Worm (Caenorhabditis elegans): ENCODE data around the gene lido-18.

The lido-18 gene

DNA sequence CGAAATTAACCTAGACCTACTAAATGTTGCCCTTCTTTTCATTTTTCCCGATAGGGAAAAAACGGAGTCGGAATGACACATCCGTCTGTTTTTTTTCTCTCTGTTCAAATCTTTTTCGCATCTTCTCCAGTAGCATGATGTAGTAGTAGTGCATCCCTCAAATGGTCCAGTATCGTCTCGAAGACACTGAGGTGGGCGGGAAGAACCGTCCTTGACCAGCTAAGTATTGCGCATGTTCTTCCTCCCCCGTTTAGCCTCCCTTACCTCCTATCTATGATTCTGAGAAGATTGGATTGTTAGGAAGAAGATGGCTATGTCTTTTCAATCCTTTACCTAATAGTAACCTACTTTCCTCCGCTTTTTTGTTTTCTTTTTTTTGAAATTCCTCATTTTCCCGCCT is 39.2 kb upstream of the lido-18 start:
- TF ChIP-seq pha-4 (tag; optimal IDR thresholded peaks at IDR 0.05) (no peak), elt-1 (tag; optimal IDR thresholded peaks at IDR 0.05; ENCODE audit: borderline replicate concordance, insufficient read depth) (peak; percentile 32), ham-2 (GFP tag; optimal IDR thresholded peaks at IDR 0.05) (peak; percentile 38), sptf-1 (tag; optimal IDR thresholded peaks at IDR 0.05) (no peak)

DNA sequence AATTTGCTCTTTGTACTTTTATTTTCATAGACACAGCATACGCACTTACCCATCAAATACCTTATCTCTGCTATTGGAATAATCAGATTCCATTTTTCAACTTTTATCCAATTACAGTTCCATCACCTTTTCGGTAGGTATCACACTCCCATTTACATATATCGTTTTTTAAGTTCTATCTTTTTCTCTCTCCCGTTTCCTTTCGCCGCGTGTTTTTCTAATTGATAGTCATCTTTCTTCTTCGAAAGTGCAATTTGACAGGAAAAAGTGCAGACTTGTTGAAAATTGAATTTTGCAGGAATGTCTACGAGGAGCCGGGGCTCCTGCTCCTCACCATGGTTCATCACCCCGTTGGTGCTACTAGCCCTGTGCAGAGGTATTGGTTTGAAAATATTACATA is 37.0 kb upstream of the lido-18 start, which contains the start of gene fbn-1:
fbn-1 (plus strand) TSS at position 301 of the 400 bp plus-strand sequence.
- TF ChIP-seq nhr-237 (tag; optimal IDR thresholded peaks at IDR 0.05) (no peak), lsy-2 (tag; optimal IDR thresholded peaks at IDR 0.05) (no peak), ceh-43 (GFP tag; optimal IDR thresholded peaks at IDR 0.05) (no peak), hlh-1 (tag; optimal IDR thresholded peaks at IDR 0.05) (no peak)

DNA sequence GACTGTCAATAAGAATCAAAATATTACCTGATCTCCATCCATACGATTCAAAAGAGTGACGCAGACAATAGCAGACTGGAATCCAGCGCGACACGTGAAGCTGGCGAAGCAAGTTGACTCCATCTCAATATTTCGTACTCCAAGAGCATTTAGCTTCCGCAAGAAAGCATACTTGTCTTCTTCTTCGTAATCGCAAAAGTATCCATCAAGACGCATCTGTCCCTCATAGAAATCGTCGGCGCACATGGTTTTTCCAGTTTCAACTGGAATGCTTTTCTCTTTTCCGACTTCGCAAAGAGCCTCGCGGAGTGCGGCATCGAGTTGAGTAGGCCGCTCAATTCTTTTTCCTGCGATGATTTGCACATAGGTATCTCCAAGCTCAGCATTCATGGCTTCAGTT is 20.7 kb upstream of the lido-18 start:
- TF ChIP-seq cnd-1 (tag; optimal IDR thresholded peaks at IDR 0.05) = no peak

DNA sequence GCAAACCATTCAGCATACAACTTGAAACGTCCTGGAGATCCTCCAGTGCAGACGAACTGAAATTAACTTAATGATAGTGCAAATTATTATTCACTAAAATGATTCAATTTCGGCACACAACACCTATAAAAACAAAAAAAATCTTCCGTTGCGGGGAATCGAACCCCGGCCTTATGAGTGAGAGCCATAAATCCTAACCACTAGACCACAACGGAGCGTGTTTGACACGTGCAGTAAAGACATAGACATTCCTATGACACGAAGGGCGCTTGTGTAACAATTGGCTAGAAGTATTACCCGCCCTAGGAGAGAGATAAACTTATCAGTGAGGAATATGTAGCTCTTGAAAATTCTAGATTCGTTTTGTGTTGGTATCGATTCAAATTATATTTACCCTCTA is 20.1 kb upstream of the lido-18 start:
- TF ChIP-seq unc-120 (tag; optimal IDR thresholded peaks at IDR 0.05; ENCODE audit: poor library complexity, severe bottlenecking) (peak; percentile 61), lin-13 (tag; optimal IDR thresholded peaks at IDR 0.05) (peak; percentile 20), flh-1 (GFP tag; optimal IDR thresholded peaks at IDR 0.05) (peak; percentile 61), cnd-1 (tag; optimal IDR thresholded peaks at IDR 0.05) (peak; percentile 63), M03D4.4 (tag; optimal IDR thresholded peaks at IDR 0.05) (peak; percentile 71), ceh-43 (GFP tag; optimal IDR thresholded peaks at IDR 0.05) (no peak), drap-1 (GFP tag; optimal IDR thresholded peaks at IDR 0.05) (peak; percentile 63), sptf-1 (tag; optimal IDR thresholded peaks at IDR 0.05) (peak; percentile 76), lsy-2 (tag; optimal IDR thresholded peaks at IDR 0.05) (no peak), ceh-83 (GFP tag; optimal IDR thresholded peaks at IDR 0.05) (peak; percentile 83), mls-2 (tag; optimal IDR thresholded peaks at IDR 0.05) (peak; percentile 65), lin-32 (GFP tag; optimal IDR thresholded peaks at IDR 0.05) (peak; percentile 35), sem-2 (GFP tag; optimal IDR thresholded peaks at IDR 0.05) (peak; percentile 51), mep-1 (tag; optimal IDR thresholded peaks at IDR 0.05) (no peak), mab-5 (tag; optimal IDR thresholded peaks at IDR 0.05) (no peak), tbx-8 (GFP tag; optimal IDR thresholded peaks at IDR 0.05) (peak; percentile 9)

DNA sequence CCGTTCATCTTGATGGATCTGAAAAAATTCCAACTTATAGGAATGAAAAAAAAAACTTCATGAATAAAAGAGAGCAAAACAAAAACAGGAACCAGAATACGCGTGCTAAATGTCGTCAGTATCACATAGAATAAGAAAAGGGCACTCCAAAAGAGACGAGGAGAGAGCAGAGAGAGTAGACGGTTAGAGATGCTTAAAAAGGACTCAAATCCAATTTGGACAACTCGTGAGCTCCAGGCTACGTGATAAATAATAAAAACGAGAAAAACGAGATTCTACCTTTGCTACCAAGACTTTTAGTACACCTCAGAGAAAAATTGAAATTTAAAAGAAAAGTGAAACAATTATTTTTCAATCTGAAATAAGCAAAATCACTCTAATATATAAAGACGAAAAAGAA is 19.0 kb upstream of the lido-18 start, which contains the start of gene upp-1:
upp-1 (minus strand) TSS at position 18 of the 400 bp plus-strand sequence.
- no peak for TF ChIP-seq lin-13 (tag; optimal IDR thresholded peaks at IDR 0.05)
- TF ChIP-seq ces-1 (GFP tag; optimal IDR thresholded peaks at IDR 0.05) = no peak
- no peak for TF ChIP-seq ceh-83 (GFP tag; optimal IDR thresholded peaks at IDR 0.05)
- no peak for TF ChIP-seq nhr-76 (tag; optimal IDR thresholded peaks at IDR 0.05)

DNA sequence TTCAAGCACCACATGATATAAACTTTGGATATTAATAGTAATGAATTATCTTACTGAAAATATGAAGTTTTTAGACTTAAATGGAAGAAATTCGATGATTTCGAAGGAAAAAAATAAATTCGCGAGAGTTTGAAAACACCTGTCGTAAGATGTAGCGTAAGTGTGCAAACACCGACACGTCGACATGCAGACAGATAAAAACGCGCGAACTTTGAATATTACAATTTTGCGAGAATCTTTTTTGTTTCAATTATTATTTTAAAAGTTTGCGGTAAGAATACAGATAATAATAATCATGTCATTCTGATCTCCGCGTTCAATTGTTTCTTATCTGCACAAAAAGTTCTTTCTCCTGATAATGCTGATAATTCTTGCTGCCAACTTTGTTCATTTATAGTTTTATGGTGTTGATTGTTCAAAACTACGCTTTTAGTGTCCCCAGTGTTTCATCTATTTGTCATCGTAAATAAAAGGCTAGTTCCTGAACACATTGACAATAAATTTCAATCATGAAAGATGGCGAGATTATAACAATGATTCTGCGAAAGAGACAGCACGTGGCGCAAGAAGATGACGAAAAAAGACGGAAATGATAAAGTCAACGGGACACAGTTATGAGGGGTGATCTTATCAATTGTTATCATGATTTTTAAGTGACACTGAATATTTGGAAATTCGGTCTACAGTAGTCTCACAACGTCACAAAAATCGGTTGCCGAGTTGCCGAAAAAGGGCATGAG is 18.0 kb upstream of the lido-18 start:
- TF ChIP-seq ceh-83 (GFP tag; optimal IDR thresholded peaks at IDR 0.05) = no peak
- peak; percentile 51 for TF ChIP-seq unc-62 (GFP tag; optimal IDR thresholded peaks at IDR 0.05)
- TF ChIP-seq nhr-12 (tag; optimal IDR thresholded peaks at IDR 0.05) = no peak
- TF ChIP-seq pha-4 (tag; optimal IDR thresholded peaks at IDR 0.05) = no peak
- TF ChIP-seq tbx-8 (GFP tag; optimal IDR thresholded peaks at IDR 0.05) = no peak
- peak; percentile 13 for TF ChIP-seq elt-1 (tag; optimal IDR thresholded peaks at IDR 0.05; ENCODE audit: borderline replicate concordance, insufficient read depth)
- no peak for TF ChIP-seq zip-8 (tag; optimal IDR thresholded peaks at IDR 0.05)
- TF ChIP-seq elt-3 (tag; optimal IDR thresholded peaks at IDR 0.05) = peak; percentile 51
- no peak for TF ChIP-seq M03D4.4 (tag; optimal IDR thresholded peaks at IDR 0.05)
- no peak for TF ChIP-seq nhr-76 (tag; optimal IDR thresholded peaks at IDR 0.05)

DNA sequence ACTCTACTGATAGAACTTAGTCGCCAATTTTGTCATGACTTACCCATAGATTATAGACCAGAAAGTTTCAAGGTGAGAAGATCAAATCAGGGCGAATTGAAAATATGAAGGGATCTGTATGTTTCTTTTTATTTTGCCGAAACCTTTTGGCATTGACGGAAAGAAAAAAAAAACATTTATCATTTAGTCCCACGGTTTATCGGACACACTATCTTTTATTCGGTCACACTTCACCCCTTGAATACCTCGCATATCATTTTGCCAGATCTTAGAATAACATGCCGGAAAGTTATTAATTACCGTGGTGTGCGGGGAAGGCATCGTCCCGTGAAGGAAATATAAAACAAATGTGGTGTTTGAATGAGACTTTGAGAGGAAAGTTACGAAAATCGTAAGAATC is 17.0 kb upstream of the lido-18 start:
- TF ChIP-seq lin-13 (tag; optimal IDR thresholded peaks at IDR 0.05) = no peak
- TF ChIP-seq elt-1 (tag; optimal IDR thresholded peaks at IDR 0.05; ENCODE audit: borderline replicate concordance, insufficient read depth) = peak; percentile 67

Data from whole organism, mixed stage, embryonic.